Worm (Caenorhabditis elegans) whole organism, L4/young adult: ENCODE results near the gene scyl-1.

Experiments
- W03F9.2 ChIP-seq: fragments of 150-350 bp; optimal IDR thresholded peaks from 2 replicates; lab custom pipeline; 2014; ENCODE audit warnings: missing biosample characterization, missing genetic modification characterization
- dao-5 ChIP-seq: sonication (generic microtip); optimal IDR thresholded peaks from 2 replicates; lab custom pipeline; 2016; ENCODE audit warnings: missing genotype, missing genetic modification characterization, moderate library complexity, missing compliant biosample characterization
- him-1 ChIP-seq: sonication (generic microtip); optimal IDR thresholded peaks from 2 replicates; lab custom pipeline; 2016; ENCODE audit warnings: missing genotype, missing genetic modification reagents, missing genetic modification characterization, missing compliant biosample characterization

ce11 chrV:13090130-13090770 lies 48.7 kb upstream of the scyl-1 start, which contains the start of gene C34B4.4:
- no peak for TF ChIP-seq him-1 (tag; lab: Kevin White, UChicago)
- no peak for TF ChIP-seq dao-5 (tag; lab: Kevin White, UChicago)
- TF ChIP-seq W03F9.2 (tag; lab: Kevin White, UChicago), result no peak
